Worm (Caenorhabditis elegans): ENCODE measurements around the gene F44E2.8.

DNA sequence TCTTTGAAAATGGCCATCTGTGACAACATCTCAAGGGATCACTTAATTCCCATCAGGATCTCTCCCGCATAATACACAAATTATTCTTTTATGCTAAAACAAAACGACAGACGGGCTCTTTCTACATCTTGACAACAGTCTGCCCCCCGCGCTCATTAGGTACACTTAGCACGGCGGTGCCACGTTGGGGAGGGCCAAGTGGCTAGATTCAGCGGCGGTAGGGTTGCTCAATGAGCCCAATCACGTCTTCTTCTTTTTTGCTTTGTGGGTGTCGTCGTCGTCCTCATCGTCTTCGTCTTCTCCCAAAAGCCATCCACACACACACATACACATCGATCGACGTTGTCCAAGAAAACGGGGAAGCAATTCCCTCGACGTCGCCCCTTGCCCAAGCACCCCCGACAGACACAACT, 23.4 kb upstream of the F44E2.8 start:
- TF ChIP-seq tab-1 (GFP tag; IDR thresholded peaks at IDR 0.05) (no peak), flt-1 (GFP tag; IDR thresholded peaks at IDR 0.05) (0 out of 2 replicates have a peak, but pooled peaks have one; percentile 41), med-1 (GFP tag; optimal IDR thresholded peaks at IDR 0.05; ENCODE audit: insufficient read depth) (no peak), klf-2 (GFP tag; conservative IDR thresholded peaks at IDR 0.05) (no peak), T22C8.4 (GFP tag; IDR thresholded peaks at IDR 0.05) (peak; percentile 58; the same call in 1 of the 2 replicates), ztf-29 (GFP tag; IDR thresholded peaks at IDR 0.05) (no peak)

Data from whole organism, midembryonic.